Fruit fly (Drosophila melanogaster): ENCODE results near the gene PAPLA1.

- TF ChIP-seq cic (GFP tag; optimal IDR thresholded peaks at IDR 0.05) (no peak), CG12768 (GFP tag; optimal IDR thresholded peaks at IDR 0.05) (no peak), kay (GFP tag; ENCODE audit: borderline replicate concordance) (no peak), CG7101 (tag; optimal IDR thresholded peaks at IDR 0.05) (no peak), toe (GFP tag; optimal IDR thresholded peaks at IDR 0.05) (no peak), cnc (optimal IDR thresholded peaks at IDR 0.05) (no peak), Mnt (GFP tag; optimal IDR thresholded peaks at IDR 0.05) (no peak)
Measured at dm6 chr2L:8142760-8143159, 16.7 kb downstream of the PAPLA1 start.
